Fruit fly (Drosophila melanogaster): ENCODE data around the gene Npc1a.

The Npc1a gene

dm6 chr2L:10255725-10256158 is 34.7 kb upstream of the Npc1a start, which contains the start of gene CG5676 (continued):
- TF ChIP-seq nerfin-1 (tag; optimal IDR thresholded peaks at IDR 0.05) = peak; percentile 11
- no peak for TF ChIP-seq yki (optimal IDR thresholded peaks at IDR 0.05)
- TF ChIP-seq CG18262 (tag; optimal IDR thresholded peaks at IDR 0.05) = peak; percentile 4
- TF ChIP-seq CG15479 (GFP tag; optimal IDR thresholded peaks at IDR 0.05) = no peak
- TF ChIP-seq trh (GFP tag; optimal IDR thresholded peaks at IDR 0.05) = no peak
- TF ChIP-seq fd64A (GFP tag; optimal IDR thresholded peaks at IDR 0.05) = no peak
- TF ChIP-seq CG9437 (GFP tag; optimal IDR thresholded peaks at IDR 0.05) = peak; percentile 54
- TF ChIP-seq MBD-R2 (GFP tag; IDR thresholded peaks at IDR 0.05) = peak; percentile 70
- TF ChIP-seq Nf-YA (GFP tag; IDR thresholded peaks at IDR 0.05) = no peak
- no peak for TF ChIP-seq CG4424 (GFP tag; optimal IDR thresholded peaks at IDR 0.05)
- peak; percentile 17 for TF ChIP-seq CG10267 (tag; optimal IDR thresholded peaks at IDR 0.05)
- TF ChIP-seq CG31441 (GFP tag; IDR thresholded peaks at IDR 0.05) = no peak
- TF ChIP-seq CG13624 (GFP tag; optimal IDR thresholded peaks at IDR 0.05) = peak; percentile 16
- no peak for TF ChIP-seq Xrp1 (GFP tag; IDR thresholded peaks at IDR 0.05)
- TF ChIP-seq Vsx1 (GFP tag; optimal IDR thresholded peaks at IDR 0.05) = no peak
- TF ChIP-seq esg (GFP tag; conservative IDR thresholded peaks at IDR 0.05) = no peak
- TF ChIP-seq CG18011 (GFP tag; optimal IDR thresholded peaks at IDR 0.05) = no peak
- peak; percentile 31 for TF ChIP-seq trem (tag; optimal IDR thresholded peaks at IDR 0.05)
- peak; percentile 59 for TF ChIP-seq Med (GFP tag)
- TF ChIP-seq CG30403 (GFP tag; optimal IDR thresholded peaks at IDR 0.05) = no peak
- TF ChIP-seq Bteb2 (GFP tag; optimal IDR thresholded peaks at IDR 0.05) = no peak
- TF ChIP-seq CG14710 (tag; optimal IDR thresholded peaks at IDR 0.05) = peak; percentile 44
- no peak for TF ChIP-seq CG34224 (GFP tag; IDR thresholded peaks at IDR 0.05; ENCODE audit: partially characterized antibody)
- TF ChIP-seq slp2 (GFP tag; optimal IDR thresholded peaks at IDR 0.05) = no peak
- TF ChIP-seq amos (GFP tag; IDR thresholded peaks at IDR 0.05; ENCODE audit: partially characterized antibody) = no peak
- TF ChIP-seq HmgZ (tag; optimal IDR thresholded peaks at IDR 0.05) = no peak
- peak in 1 of 2 experiments; percentile 45 for TF ChIP-seq eve (GFP tag; optimal IDR thresholded peaks at IDR 0.05)
- TF ChIP-seq CG12155 (GFP tag; optimal IDR thresholded peaks at IDR 0.05) = no peak
- no peak for TF ChIP-seq odd (GFP tag; optimal IDR thresholded peaks at IDR 0.05)
- TF ChIP-seq CG32772 (GFP tag; IDR thresholded peaks at IDR 0.05) = no peak
- no peak for TF ChIP-seq dpn (GFP tag; optimal IDR thresholded peaks at IDR 0.05)
- peak; percentile 26 for TF ChIP-seq Ets97D (GFP tag; optimal IDR thresholded peaks at IDR 0.05)
- peak; percentile 71 for TF ChIP-seq pzg (GFP tag; optimal IDR thresholded peaks at IDR 0.05)
- no peak for TF ChIP-seq CG6854 (GFP tag; optimal IDR thresholded peaks at IDR 0.05)
- peak; percentile 78 for TF ChIP-seq CG3995 (GFP tag; optimal IDR thresholded peaks at IDR 0.05)
- no peak for TF ChIP-seq CG8924 (tag; optimal IDR thresholded peaks at IDR 0.05)
- TF ChIP-seq CG12659 (GFP tag; optimal IDR thresholded peaks at IDR 0.05) = peak; percentile 57
- no peak for TF ChIP-seq CG13894 (tag; optimal IDR thresholded peaks at IDR 0.05)
- TF ChIP-seq gce (GFP tag; IDR thresholded peaks at IDR 0.05) = no peak
- no peak for TF ChIP-seq vfl (GFP tag; optimal IDR thresholded peaks at IDR 0.05)
- peak; percentile 25 for TF ChIP-seq Dp (GFP tag; optimal IDR thresholded peaks at IDR 0.05)
- no peak for TF ChIP-seq zfh2 (GFP tag; optimal IDR thresholded peaks at IDR 0.05)
- TF ChIP-seq Nf-YB (GFP tag; optimal IDR thresholded peaks at IDR 0.05) = no peak
- TF ChIP-seq ind (GFP tag; optimal IDR thresholded peaks at IDR 0.05) = no peak
- TF ChIP-seq CG7745 (tag; optimal IDR thresholded peaks at IDR 0.05) = peak; percentile 36
- TF ChIP-seq CG14667 (GFP tag; IDR thresholded peaks at IDR 0.05) = no peak; the same call in 1 of the 2 replicates
- no peak for TF ChIP-seq gem (tag; optimal IDR thresholded peaks at IDR 0.05)
- no peak for TF ChIP-seq sqz (GFP tag; optimal IDR thresholded peaks at IDR 0.05)
- TF ChIP-seq Blimp-1 (GFP tag; optimal IDR thresholded peaks at IDR 0.05) = no peak
- TF ChIP-seq ro (GFP tag; IDR thresholded peaks at IDR 0.05) = no peak
- TF ChIP-seq CG2889 (GFP tag; IDR thresholded peaks at IDR 0.05) = no peak
- no peak for TF ChIP-seq CG34422 (GFP tag; IDR thresholded peaks at IDR 0.05)
